Fruit fly (Drosophila melanogaster): ENCODE measurements around the gene Oseg4.
A peak's percentile ranks its signal among the peaks of the same experiment; 100 is the strongest.

The Oseg4 gene

DNA sequence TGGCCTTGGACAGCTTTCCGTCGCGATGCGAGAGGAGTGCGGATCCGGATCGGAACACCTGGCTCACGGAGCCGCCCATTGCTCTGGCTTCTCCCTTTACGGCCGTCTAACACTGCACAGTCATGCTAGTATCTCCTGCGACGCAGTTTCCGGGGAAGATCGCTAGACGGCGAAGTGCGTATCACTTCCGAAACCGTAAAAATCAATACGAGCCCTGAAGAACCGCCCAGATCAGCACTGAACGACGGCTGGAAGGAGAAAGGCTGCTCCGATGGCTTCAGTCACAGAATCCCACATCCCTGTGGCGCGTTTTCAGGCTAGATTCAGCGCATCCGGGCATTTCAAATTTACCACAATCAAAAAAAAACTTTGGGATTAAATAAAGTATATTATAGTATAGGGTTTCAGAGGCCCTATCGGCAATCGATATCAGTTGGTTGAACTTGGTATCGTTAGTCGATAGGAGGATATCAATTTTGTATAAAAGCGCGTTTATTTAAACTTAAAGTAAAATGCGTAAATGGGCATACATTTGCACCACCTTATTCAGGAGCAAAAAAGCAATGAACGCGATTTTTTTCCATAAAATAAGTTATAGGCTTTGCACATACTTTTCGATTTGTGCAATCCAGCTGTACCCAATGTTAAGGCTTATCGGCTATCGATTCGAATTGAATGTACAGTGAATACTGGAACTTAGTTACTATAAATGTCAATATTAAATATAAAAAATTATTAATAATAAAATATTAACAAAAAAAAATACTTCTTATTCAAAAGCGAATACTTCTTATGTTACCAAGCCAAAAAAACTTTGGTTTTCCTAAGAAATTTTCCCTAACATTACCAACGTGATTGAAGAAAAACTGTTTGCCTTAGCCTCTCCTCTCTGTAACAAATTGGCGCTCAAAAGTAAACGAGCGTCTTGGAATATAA is 39.4 kb upstream of the Oseg4 start, which contains the start of the genes CG13933 and PolD2 (continued):
- TF ChIP-seq CG4360 (GFP tag; IDR thresholded peaks at IDR 0.05) = peak; percentile 60; the same call in 1 of the 2 replicates
- TF ChIP-seq CG1529 (GFP tag; optimal IDR thresholded peaks at IDR 0.05) = peak; percentile 92
- peak; percentile 83 for TF ChIP-seq CG2116 (GFP tag; optimal IDR thresholded peaks at IDR 0.05)
- no peak for TF ChIP-seq dmrt99B (tag; optimal IDR thresholded peaks at IDR 0.05)
- peak; percentile 75; the same call in 2 of the 3 replicates for TF ChIP-seq zen2 (GFP tag; IDR thresholded peaks at IDR 0.05; ENCODE audit: partially characterized antibody)
- TF ChIP-seq Lpt (GFP tag; optimal IDR thresholded peaks at IDR 0.05) = no peak
- TF ChIP-seq corto (GFP tag; optimal IDR thresholded peaks at IDR 0.05) = no peak
- peak; percentile 60 for TF ChIP-seq Elba2 (GFP tag; optimal IDR thresholded peaks at IDR 0.05)
- TF ChIP-seq repo (GFP tag; optimal IDR thresholded peaks at IDR 0.05) = no peak
- TF ChIP-seq chif (GFP tag; optimal IDR thresholded peaks at IDR 0.05) = peak; percentile 48 to 89
- TF ChIP-seq tin (GFP tag; optimal IDR thresholded peaks at IDR 0.05) = peak; percentile 84
- TF ChIP-seq CG14050 (GFP tag; IDR thresholded peaks at IDR 0.05) = peak; percentile 98
- peak; percentile 96 for TF ChIP-seq Med (GFP tag)
- TF ChIP-seq CG12155 (GFP tag; optimal IDR thresholded peaks at IDR 0.05) = peak; percentile 95
- TF ChIP-seq Optix (GFP tag; IDR thresholded peaks at IDR 0.05) = peak; percentile 92
- TF ChIP-seq Fer3 (tag; optimal IDR thresholded peaks at IDR 0.05) = peak; percentile 89
- peak; percentile 98 for TF ChIP-seq CG12659 (GFP tag; optimal IDR thresholded peaks at IDR 0.05)
- no peak for TF ChIP-seq Blimp-1 (GFP tag; optimal IDR thresholded peaks at IDR 0.05)
- peak; percentile 80 for TF ChIP-seq CG9609 (GFP tag; optimal IDR thresholded peaks at IDR 0.05)
- peak; percentile 73 for TF ChIP-seq Atf3 (GFP tag; optimal IDR thresholded peaks at IDR 0.05)
- TF ChIP-seq cwo (GFP tag; optimal IDR thresholded peaks at IDR 0.05) = peak; percentile 77
- TF ChIP-seq emc (GFP tag; optimal IDR thresholded peaks at IDR 0.05) = peak; percentile 1
- TF ChIP-seq oc (tag; optimal IDR thresholded peaks at IDR 0.05) = peak; percentile 99
- TF ChIP-seq row (GFP tag; IDR thresholded peaks at IDR 0.05) = peak; percentile 100
- TF ChIP-seq Dll (GFP tag; IDR thresholded peaks at IDR 0.05; ENCODE audit: partially characterized antibody) = peak; percentile 80
- TF ChIP-seq jing (GFP tag; optimal IDR thresholded peaks at IDR 0.05) = peak; percentile 80
- no peak for TF ChIP-seq tap (tag; optimal IDR thresholded peaks at IDR 0.05)
- TF ChIP-seq nom (GFP tag; optimal IDR thresholded peaks at IDR 0.05) = no peak
- peak; percentile 93 for TF ChIP-seq CG10959 (GFP tag; IDR thresholded peaks at IDR 0.05)
- peak; percentile 92 for TF ChIP-seq CG10462 (GFP tag; optimal IDR thresholded peaks at IDR 0.05)
- peak; percentile 98 for TF ChIP-seq CG3847 (GFP tag; IDR thresholded peaks at IDR 0.05)
- TF ChIP-seq CG13624 (GFP tag; optimal IDR thresholded peaks at IDR 0.05) = no peak
- TF ChIP-seq CG9437 (GFP tag; optimal IDR thresholded peaks at IDR 0.05) = peak; percentile 94
- TF ChIP-seq inv (GFP tag; IDR thresholded peaks at IDR 0.05; ENCODE audit: partially characterized antibody) = peak; percentile 64
- TF ChIP-seq CG17186 (GFP tag; optimal IDR thresholded peaks at IDR 0.05) = peak; percentile 55
- peak; percentile 88 for TF ChIP-seq ind (GFP tag; optimal IDR thresholded peaks at IDR 0.05)
- peak; percentile 99 for TF ChIP-seq CG14014 (GFP tag; IDR thresholded peaks at IDR 0.05)
- no peak for TF ChIP-seq Dad (GFP tag; optimal IDR thresholded peaks at IDR 0.05)
- peak; percentile 84 for TF ChIP-seq slou (GFP tag; optimal IDR thresholded peaks at IDR 0.05)
- TF ChIP-seq Mad (GFP tag; optimal IDR thresholded peaks at IDR 0.05) = peak; percentile 85
- TF ChIP-seq kah (GFP tag; optimal IDR thresholded peaks at IDR 0.05) = peak; percentile 43
- TF ChIP-seq Tbp (GFP tag; optimal IDR thresholded peaks at IDR 0.05) = no peak
- peak; percentile 69 for TF ChIP-seq her (GFP tag; optimal IDR thresholded peaks at IDR 0.05)
- TF ChIP-seq CG32767 (GFP tag; IDR thresholded peaks at IDR 0.05) = peak; percentile 99
- TF ChIP-seq lbe (GFP tag; optimal IDR thresholded peaks at IDR 0.05) = no peak
- peak; percentile 81 for TF ChIP-seq CG16779 (GFP tag; IDR thresholded peaks at IDR 0.05)
- peak; percentile 93 for TF ChIP-seq CG7372 (GFP tag; IDR thresholded peaks at IDR 0.05)
- no peak for TF ChIP-seq z (GFP tag; IDR thresholded peaks at IDR 0.05)
- no peak for TF ChIP-seq CG5180 (GFP tag; optimal IDR thresholded peaks at IDR 0.05)
